Worm (Caenorhabditis elegans): ENCODE measurements around the gene erl-1.

erl-1 gene

DNA sequence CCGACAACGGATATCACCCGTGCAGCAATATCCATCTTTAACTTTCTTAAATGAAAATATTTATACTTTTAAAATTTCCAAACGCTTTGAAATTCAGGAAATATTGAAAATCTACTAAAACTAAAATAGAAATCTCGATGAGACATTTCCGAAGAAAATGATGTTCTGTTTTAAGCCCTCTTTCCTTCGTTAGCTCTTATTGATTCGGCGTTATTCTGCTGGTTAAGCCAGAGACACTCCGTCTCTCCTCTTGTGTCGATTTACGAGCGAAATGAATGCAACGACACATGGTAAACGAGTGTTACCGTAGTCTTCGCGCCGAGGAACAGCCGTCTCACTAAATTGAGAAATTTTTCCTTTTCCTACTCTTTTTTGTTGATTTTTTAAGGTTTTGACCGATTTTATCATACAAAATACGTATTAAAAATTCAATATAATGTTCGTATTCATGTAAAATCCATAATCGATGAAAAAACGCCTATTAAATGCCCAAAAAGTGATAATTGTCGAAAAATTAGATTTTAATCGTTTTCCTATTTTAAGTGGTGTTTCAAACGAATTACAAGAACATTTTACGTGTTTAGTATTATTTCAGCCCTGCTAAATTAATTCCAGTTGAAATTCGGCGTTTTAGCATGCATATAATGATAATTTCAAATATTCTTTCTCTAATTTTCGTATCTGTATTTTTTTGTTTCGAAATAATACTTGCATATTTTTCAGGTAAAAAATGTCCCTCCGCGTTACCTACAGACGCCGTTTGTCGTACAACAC is 19.3 kb upstream of the erl-1 start, which contains the start of the genes ppm-1.H and rpl-34 (continued):
- TF ChIP-seq zip-4 (GFP tag; optimal IDR thresholded peaks at IDR 0.05), result no peak
- TF ChIP-seq nhr-71 (tag; optimal IDR thresholded peaks at IDR 0.05), result peak; percentile 63
- TF ChIP-seq C04F5.9 (tag; optimal IDR thresholded peaks at IDR 0.05), result no peak
- no peak for TF ChIP-seq hlh-4 (tag; optimal IDR thresholded peaks at IDR 0.05)
- no peak for TF ChIP-seq nhr-85 (tag)
- peak; percentile 73 for TF ChIP-seq mep-1 (tag; optimal IDR thresholded peaks at IDR 0.05)
- TF ChIP-seq ceh-82 (tag; optimal IDR thresholded peaks at IDR 0.05), result peak in 2 of 3 experiments; percentile 27 to 84
- no peak for TF ChIP-seq mef-2 (tag; optimal IDR thresholded peaks at IDR 0.05)
- TF ChIP-seq irx-1 (tag; optimal IDR thresholded peaks at IDR 0.05), result no peak
- no peak for TF ChIP-seq fkh-4 (tag; optimal IDR thresholded peaks at IDR 0.05; ENCODE audit: borderline replicate concordance)
- peak; percentile 71 for TF ChIP-seq lin-14 (GFP tag; optimal IDR thresholded peaks at IDR 0.05)
- no peak for TF ChIP-seq ces-1 (GFP tag; optimal IDR thresholded peaks at IDR 0.05)
- TF ChIP-seq lin-15B (tag; optimal IDR thresholded peaks at IDR 0.05), result peak; percentile 62
- peak; percentile 49 for TF ChIP-seq tbx-2 (tag; optimal IDR thresholded peaks at IDR 0.05)
- TF ChIP-seq fos-1 (tag; optimal IDR thresholded peaks at IDR 0.05), result peak; percentile 9
- TF ChIP-seq C16A3.4 (tag; optimal IDR thresholded peaks at IDR 0.05), result peak; percentile 75
- peak; percentile 29 for TF ChIP-seq nhr-77 (tag; optimal IDR thresholded peaks at IDR 0.05)
- TF ChIP-seq efl-1 (optimal IDR thresholded peaks at IDR 0.05), result peak; percentile 73 to 86
- TF ChIP-seq efl-1 (GFP tag; optimal IDR thresholded peaks at IDR 0.05 in 1 of 2), result peak; percentile 69 to 87
- TF ChIP-seq snu-23 (GFP tag; optimal IDR thresholded peaks at IDR 0.05), result peak; percentile 73
- TF ChIP-seq nhr-47 (tag; optimal IDR thresholded peaks at IDR 0.05), result peak; percentile 62
- TF ChIP-seq hlh-17 (GFP tag; optimal IDR thresholded peaks at IDR 0.05; ENCODE audit: borderline replicate concordance), result no peak
- peak; percentile 70 to 81 for TF ChIP-seq lin-35 (GFP tag; optimal IDR thresholded peaks at IDR 0.05)
- TF ChIP-seq alr-1 (tag; optimal IDR thresholded peaks at IDR 0.05; ENCODE audit: borderline replicate concordance), result no peak
- peak; percentile 47 for TF ChIP-seq skn-1 (tag; optimal IDR thresholded peaks at IDR 0.05)
- peak; percentile 70 for TF ChIP-seq blmp-1 (tag; optimal IDR thresholded peaks at IDR 0.05)
- TF ChIP-seq ama-1 (optimal IDR thresholded peaks at IDR 0.05), result no peak

ce11 chrIV:12270392-12270791 is 17.3 kb upstream of the erl-1 start, which contains the start of gene C42C1.3:
Gene C42C1.3 (minus strand): TSS chrIV:12270492.
- peak; percentile 42 for TF ChIP-seq nhr-85 (tag)
- no peak for TF ChIP-seq dsc-1 (tag; optimal IDR thresholded peaks at IDR 0.05)

ce11 chrIV:12274365-12274764 is 13.4 kb upstream of the erl-1 start:
- TF ChIP-seq fkh-10 (GFP tag; optimal IDR thresholded peaks at IDR 0.05) (no peak), elt-2 (tag; optimal IDR thresholded peaks at IDR 0.05) (peak; percentile 98), nhr-71 (tag; optimal IDR thresholded peaks at IDR 0.05) (no peak), ceh-63 (GFP tag; optimal IDR thresholded peaks at IDR 0.05) (no peak), sox-4 (tag; optimal IDR thresholded peaks at IDR 0.05) (no peak), pqm-1 (tag; optimal IDR thresholded peaks at IDR 0.05) (no peak), nhr-84 (tag; optimal IDR thresholded peaks at IDR 0.05) (no peak), efl-1 (optimal IDR thresholded peaks at IDR 0.05) (no peak), efl-1 (GFP tag; optimal IDR thresholded peaks at IDR 0.05 in 1 of 2) (peak in 1 of 2 experiments; percentile 82)

DNA sequence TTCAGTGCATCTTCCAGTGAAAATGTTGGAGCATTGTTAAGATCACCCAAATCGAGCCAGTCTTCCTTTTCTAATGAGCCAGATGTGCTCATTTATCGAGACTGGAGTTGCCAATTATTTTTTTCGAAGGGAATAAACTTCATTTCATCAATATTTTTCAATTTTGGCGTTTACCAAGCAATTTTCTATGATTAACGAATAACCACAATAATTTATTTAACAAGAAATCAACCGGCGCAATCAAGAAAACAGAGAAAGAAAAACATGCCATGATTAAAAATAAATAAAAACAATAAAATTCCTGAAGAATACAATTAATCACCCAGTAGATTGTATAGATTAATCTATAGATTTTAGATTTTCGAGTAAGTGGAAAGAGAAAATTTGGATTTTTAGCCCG is 11.8 kb upstream of the erl-1 start, which contains the start of gene vps-8:
vps-8 (minus strand) TSS at position 101 of the 400 bp plus-strand sequence.
- TF ChIP-seq snpc-4 (tag; optimal IDR thresholded peaks at IDR 0.05), result no peak
- TF ChIP-seq rnt-1 (tag; optimal IDR thresholded peaks at IDR 0.05), result no peak
- TF ChIP-seq lin-39 (tag; optimal IDR thresholded peaks at IDR 0.05), result no peak
- no peak for TF ChIP-seq unc-98 (GFP tag; IDR thresholded peaks at IDR 0.05)
